Worm (Caenorhabditis elegans) whole organism, L3 larva: ENCODE data around the gene col-141.
A peak's percentile ranks its signal among the peaks of the same experiment; 100 is the strongest.

ENCODE experiments used
- R02D3.7 ChIP-seq: fragments of 150-350 bp; optimal IDR thresholded peaks from 2 replicates; lab custom pipeline; 2014; ENCODE audit warnings: missing biosample characterization, missing genetic modification characterization
- ZK546.5 ChIP-seq: sonication (generic microtip); optimal IDR thresholded peaks from 2 replicates; lab custom pipeline; 2017; ENCODE audit warnings: missing biosample characterization, missing genetic modification characterization
- aly-2 ChIP-seq: fragments of 150-350 bp; optimal IDR thresholded peaks from 2 replicates; lab custom pipeline; 2014; ENCODE audit warnings: missing biosample characterization, missing genetic modification characterization
- ama-1 ChIP-seq: fragments of 150-350 bp; optimal IDR thresholded peaks from 2 replicates; lab custom pipeline; 2018
- ceh-16 ChIP-seq: sonication (generic microtip); optimal IDR thresholded peaks from 2 replicates; lab custom pipeline; 2017; ENCODE audit warnings: missing biosample characterization, missing genetic modification characterization
- ceh-28 ChIP-seq: fragments of 150-350 bp; optimal IDR thresholded peaks from 2 replicates; lab custom pipeline; 2014; ENCODE audit warnings: missing biosample characterization, missing genetic modification reagents, missing genetic modification characterization
- ceh-82 ChIP-seq: fragments of 150-350 bp; optimal IDR thresholded peaks from 2 replicates; lab custom pipeline; 2014; ENCODE audit warnings: missing biosample characterization, missing genetic modification characterization
- daf-12 ChIP-seq: fragments of 150-350 bp; optimal IDR thresholded peaks from 2 replicates; lab custom pipeline; 2014; ENCODE audit warnings: missing biosample characterization, missing genetic modification reagents, missing genetic modification characterization
- egl-27 ChIP-seq: sonication (generic microtip); optimal IDR thresholded peaks from 4 replicates; lab custom pipeline; 2017; ENCODE audit warnings: missing biosample characterization, missing genetic modification reagents, missing genetic modification characterization
- egl-5 ChIP-seq: fragments of 150-350 bp; optimal IDR thresholded peaks from 2 replicates; lab custom pipeline; 2017; ENCODE audit warnings: missing biosample characterization, missing genetic modification reagents, missing genetic modification characterization, inconsistent platforms
- elt-1 ChIP-seq: fragments of 150-350 bp; optimal IDR thresholded peaks from 2 replicates; lab custom pipeline; 2014; ENCODE audit warnings: missing biosample characterization, missing genetic modification characterization
- elt-2 ChIP-seq: sonication (generic microtip); optimal IDR thresholded peaks from 2 replicates; lab custom pipeline; 2016; ENCODE audit warnings: missing genetic modification reagents, mild to moderate bottlenecking, missing genetic modification characterization, missing compliant biosample characterization
- elt-3 ChIP-seq, 3 experiments: fragments of 150-350 bp in 1 of 3; sonication (generic microtip) in 2 of 3; optimal IDR thresholded peaks; 2 replicates in 2 of 3; 4 replicates in 1 of 3; lab custom pipeline; 2014 to 2017; ENCODE audit warnings: missing biosample characterization in 3 of 3, missing genetic modification characterization in 3 of 3
- fkh-10 ChIP-seq: sonication (generic microtip); optimal IDR thresholded peaks from 2 replicates; lab custom pipeline; 2017; ENCODE audit warnings: missing biosample characterization, missing genetic modification reagents, missing genetic modification characterization
- fos-1 ChIP-seq: fragments of 150-350 bp; optimal IDR thresholded peaks from 2 replicates; lab custom pipeline; 2014; ENCODE audit warnings: missing biosample characterization, missing genetic modification characterization
- hmg-11 ChIP-seq: sonication (generic microtip); optimal IDR thresholded peaks from 2 replicates; lab custom pipeline; 2016; ENCODE audit warnings: missing genetic modification characterization, missing compliant biosample characterization
- jun-1 ChIP-seq: fragments of 150-350 bp; optimal IDR thresholded peaks from 2 replicates; lab custom pipeline; 2014; ENCODE audit warnings: missing biosample characterization, missing genetic modification reagents, missing genetic modification characterization
- lin-15B ChIP-seq: fragments of 150-350 bp; optimal IDR thresholded peaks from 2 replicates; lab custom pipeline; 2014; ENCODE audit warnings: missing biosample characterization, missing genetic modification characterization
- lin-39 ChIP-seq: fragments of 150-350 bp; optimal IDR thresholded peaks from 2 replicates; lab custom pipeline; 2018; ENCODE audit warnings: missing biosample characterization, missing genetic modification reagents, missing genetic modification characterization
- lsy-12 ChIP-seq: sonication (generic microtip); optimal IDR thresholded peaks from 2 replicates; lab custom pipeline; 2016; ENCODE audit warnings: mild to moderate bottlenecking, missing genetic modification characterization, missing compliant biosample characterization
- mdl-1 ChIP-seq: fragments of 150-350 bp; optimal IDR thresholded peaks from 2 replicates; lab custom pipeline; 2014; ENCODE audit warnings: missing biosample characterization, missing genetic modification characterization
- mml-1 ChIP-seq: fragments of 150-350 bp; sonication (generic microtip); optimal IDR thresholded peaks from 3 replicates; lab custom pipeline; 2014; ENCODE audit warnings: missing biosample characterization, missing genetic modification characterization
- nfya-1 ChIP-seq: sonication (generic microtip); optimal IDR thresholded peaks from 2 replicates; lab custom pipeline; 2017; ENCODE audit warnings: missing genetic modification characterization, mild to moderate bottlenecking, missing compliant biosample characterization, antibody characterized with exemption, moderate library complexity; ENCODE audit not compliant: insufficient read depth
- nhr-11 ChIP-seq: fragments of 150-350 bp; optimal IDR thresholded peaks from 2 replicates; lab custom pipeline; 2014; ENCODE audit warnings: missing biosample characterization, missing genetic modification characterization
- nhr-12 ChIP-seq: fragments of 150-350 bp; optimal IDR thresholded peaks from 2 replicates; lab custom pipeline; 2014; ENCODE audit warnings: missing biosample characterization, missing genetic modification characterization
- nhr-23 ChIP-seq: fragments of 150-350 bp; optimal IDR thresholded peaks from 2 replicates; lab custom pipeline; 2014; ENCODE audit warnings: missing biosample characterization, missing genetic modification reagents, missing genetic modification characterization
- nhr-237 ChIP-seq: fragments of 150-350 bp; optimal IDR thresholded peaks from 2 replicates; lab custom pipeline; 2014; ENCODE audit warnings: missing biosample characterization, missing genetic modification characterization
- nhr-25 ChIP-seq: sonication (generic microtip); optimal IDR thresholded peaks from 2 replicates; lab custom pipeline; 2017; ENCODE audit warnings: missing biosample characterization, missing genetic modification characterization
- nhr-28 ChIP-seq: fragments of 150-350 bp; optimal IDR thresholded peaks from 2 replicates; lab custom pipeline; 2014; ENCODE audit warnings: missing biosample characterization, missing genetic modification characterization
- nhr-43 ChIP-seq: sonication (generic microtip); optimal IDR thresholded peaks from 2 replicates; lab custom pipeline; 2016; ENCODE audit warnings: mild to moderate bottlenecking, missing genetic modification characterization, missing compliant biosample characterization; ENCODE audit not compliant: poor library complexity, severe bottlenecking
- nhr-67 ChIP-seq: fragments of 150-350 bp; optimal IDR thresholded peaks from 2 replicates; lab custom pipeline; 2014; ENCODE audit warnings: missing biosample characterization, missing genetic modification characterization
- nhr-76 ChIP-seq: fragments of 150-350 bp; sonication (generic microtip); optimal IDR thresholded peaks from 5 replicates; lab custom pipeline; 2014; ENCODE audit warnings: missing biosample characterization, missing genetic modification characterization
- nhr-77 ChIP-seq: fragments of 150-350 bp; optimal IDR thresholded peaks from 2 replicates; lab custom pipeline; 2014; ENCODE audit warnings: missing biosample characterization, missing genetic modification characterization
- pha-4 ChIP-seq: fragments of 150-350 bp; optimal IDR thresholded peaks from 2 replicates; lab custom pipeline; 2014; ENCODE audit warnings: missing biosample characterization, missing genetic modification reagents, missing genetic modification characterization
- pqm-1 ChIP-seq: fragments of 150-350 bp; optimal IDR thresholded peaks from 2 replicates; lab custom pipeline; 2017; ENCODE audit warnings: missing biosample characterization, missing genetic modification characterization, inconsistent platforms
- sea-2 ChIP-seq: fragments of 150-350 bp; sonication (generic microtip); optimal IDR thresholded peaks from 4 replicates; lab custom pipeline; 2014; ENCODE audit warnings: missing biosample characterization, missing genetic modification reagents, missing genetic modification characterization
- skn-1 ChIP-seq: fragments of 150-350 bp; optimal IDR thresholded peaks from 2 replicates; lab custom pipeline; 2014; ENCODE audit warnings: missing biosample characterization, missing genetic modification characterization
- snpc-4 ChIP-seq: fragments of 150-350 bp; optimal IDR thresholded peaks from 2 replicates; lab custom pipeline; 2014; ENCODE audit warnings: missing biosample characterization, missing genetic modification characterization
- tbx-2 ChIP-seq: sonication (generic microtip); optimal IDR thresholded peaks from 2 replicates; lab custom pipeline; 2016; ENCODE audit warnings: mild to moderate bottlenecking, missing genetic modification characterization, missing compliant biosample characterization
- unc-39 ChIP-seq: sonication (generic microtip); optimal IDR thresholded peaks from 4 replicates; lab custom pipeline; 2017; ENCODE audit warnings: missing biosample characterization, missing genetic modification characterization
- zag-1 ChIP-seq: fragments of 150-350 bp; optimal IDR thresholded peaks from 2 replicates; lab custom pipeline; 2014; ENCODE audit warnings: missing biosample characterization, missing genetic modification characterization
- ztf-11 ChIP-seq: fragments of 150-350 bp; optimal IDR thresholded peaks from 2 replicates; lab custom pipeline; 2014; ENCODE audit warnings: missing biosample characterization, missing genetic modification characterization

Gene col-141

DNA sequence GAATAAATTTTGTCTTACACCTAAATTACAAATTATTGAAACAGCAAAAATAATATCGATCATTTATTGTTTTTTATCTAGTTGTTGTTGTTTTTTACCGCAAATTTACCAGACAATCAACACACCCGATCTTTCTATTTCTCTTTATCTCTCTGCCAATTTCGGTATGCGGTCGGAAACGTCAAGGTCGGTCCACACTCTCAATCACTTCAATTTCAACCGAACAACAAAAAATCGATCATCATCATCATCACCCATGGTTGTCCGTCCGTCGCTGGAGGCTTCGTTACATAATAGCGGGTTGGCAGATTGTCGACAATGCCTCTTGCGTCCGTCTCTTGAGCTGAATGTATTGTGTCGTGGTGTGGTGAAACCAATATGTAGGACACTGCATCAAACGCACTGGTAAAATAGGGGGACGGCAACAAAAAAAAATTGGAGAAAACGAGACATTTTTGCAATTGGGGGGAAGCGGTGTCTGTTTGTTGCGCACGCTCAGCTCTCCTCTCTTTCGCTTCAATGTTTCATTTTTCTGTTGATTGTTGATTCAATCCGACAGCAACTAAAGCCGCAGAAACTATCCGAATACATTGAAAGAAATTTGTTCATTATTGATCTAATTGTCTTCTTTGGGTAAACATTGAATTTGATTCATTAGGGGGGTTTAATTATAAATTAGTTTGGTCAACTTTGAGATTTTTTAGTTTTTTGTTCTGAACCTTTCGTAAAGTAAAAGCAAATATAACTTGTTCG is 47.4 kb downstream of the col-141 start (continued):
- TF ChIP-seq unc-39 (tag; lab: Kevin White, UChicago), result no peak
- peak; percentile 86 for TF ChIP-seq pha-4
- no peak for TF ChIP-seq nhr-237 (tag; lab: Kevin White, UChicago)
- no peak for TF ChIP-seq nhr-67
- TF ChIP-seq egl-27 (tag; lab: Kevin White, UChicago), result peak; percentile 1
- no peak for TF ChIP-seq lin-15B (tag; lab: Kevin White, UChicago)
- no peak for TF ChIP-seq pqm-1 (tag; lab: Kevin White, UChicago)
- TF ChIP-seq zag-1 (tag; lab: Kevin White, UChicago), result no peak
- TF ChIP-seq ama-1 (lab: Kevin White, UChicago), result no peak
- no peak for TF ChIP-seq fos-1 (tag; lab: Kevin White, UChicago)
- no peak for TF ChIP-seq aly-2 (tag; lab: Kevin White, UChicago)
- no peak for TF ChIP-seq daf-12 (tag; lab: Kevin White, UChicago)
- TF ChIP-seq nhr-12 (tag; lab: Kevin White, UChicago), result no peak
- TF ChIP-seq nhr-43 (tag; lab: Kevin White, UChicago), result no peak
- TF ChIP-seq mml-1 (tag; lab: Kevin White, UChicago), result no peak
- no peak for TF ChIP-seq nhr-23 (tag; lab: Kevin White, UChicago)
- TF ChIP-seq ZK546.5, result no peak

DNA sequence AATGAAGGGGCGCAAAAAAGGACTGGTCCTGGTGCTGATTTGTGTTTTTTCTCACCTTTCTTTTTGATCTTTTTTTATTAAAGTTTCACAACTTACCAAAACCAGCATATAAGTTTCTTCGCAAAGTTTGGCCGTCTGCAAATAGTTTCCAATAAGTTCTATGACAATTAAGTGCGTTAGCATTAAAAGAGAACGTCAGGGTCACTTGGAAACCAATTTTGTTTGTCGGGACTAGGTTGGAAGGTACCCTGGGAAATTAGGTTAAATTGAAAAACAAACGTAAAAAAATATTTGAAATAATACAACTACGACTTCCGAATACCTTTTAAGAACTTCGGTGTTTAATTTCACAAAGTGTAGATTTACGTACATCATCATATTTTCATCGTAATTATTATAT is 49.1 kb downstream of the col-141 start:
- TF ChIP-seq nhr-11, result no peak
- TF ChIP-seq unc-39 (tag; lab: Kevin White, UChicago), result no peak
- no peak for TF ChIP-seq hmg-11 (tag; lab: Kevin White, UChicago)
- TF ChIP-seq nhr-43 (tag; lab: Kevin White, UChicago), result no peak
- TF ChIP-seq ztf-11 (tag; lab: Kevin White, UChicago), result no peak

DNA sequence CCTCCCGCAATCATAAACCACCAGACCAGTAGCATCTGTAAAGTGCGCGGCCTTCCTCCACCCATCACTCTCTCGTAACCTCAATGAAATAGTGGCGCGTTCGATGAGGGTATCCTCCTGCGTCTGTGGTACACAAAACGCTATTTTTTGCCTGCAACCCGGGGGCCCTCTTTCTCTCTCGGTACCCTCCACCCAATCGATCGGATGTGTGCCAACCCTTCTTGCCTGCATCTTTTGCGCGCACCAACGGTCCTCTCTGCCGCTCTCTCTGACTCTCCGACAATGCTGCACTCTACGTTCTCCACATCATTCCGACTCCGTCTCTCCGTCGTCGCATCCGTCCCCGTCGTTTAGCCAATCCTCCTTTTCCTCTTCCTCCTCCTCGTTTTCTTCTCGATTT is 50.0 kb downstream of the col-141 start:
- TF ChIP-seq elt-3 (tag; optimal IDR thresholded peaks at IDR 0.05; lab: Kevin White, UChicago) (no peak), lin-15B (tag; lab: Kevin White, UChicago) (peak; percentile 52), fos-1 (tag; lab: Kevin White, UChicago) (no peak), fkh-10 (peak; percentile 83), sea-2 (GFP tag; lab: Kevin White, UChicago) (peak; percentile 82), nhr-76 (no peak), hmg-11 (tag; lab: Kevin White, UChicago) (peak; percentile 93), pha-4 (peak; percentile 68), elt-1 (tag; lab: Kevin White, UChicago) (no peak), ceh-28 (tag; lab: Kevin White, UChicago) (peak; percentile 87), mdl-1 (tag; lab: Kevin White, UChicago) (peak; percentile 10), tbx-2 (peak; percentile 75), lsy-12 (tag; lab: Kevin White, UChicago) (peak; percentile 41), nhr-12 (tag; lab: Kevin White, UChicago) (no peak), jun-1 (peak; percentile 29), nhr-28 (tag; lab: Kevin White, UChicago) (no peak), nhr-67 (no peak), mml-1 (tag; lab: Kevin White, UChicago) (no peak), snpc-4 (peak; percentile 32), ceh-82 (tag; lab: Kevin White, UChicago) (peak; percentile 21), lin-39 (tag; lab: Kevin White, UChicago) (peak; percentile 83), R02D3.7 (no peak), zag-1 (tag; lab: Kevin White, UChicago) (no peak), pqm-1 (tag; lab: Kevin White, UChicago) (no peak), elt-2 (tag; lab: Kevin White, UChicago) (no peak), ZK546.5 (no peak), ceh-16 (tag; lab: Kevin White, UChicago) (no peak), egl-5 (peak; percentile 53), nhr-11 (no peak), nhr-25 (tag; lab: Kevin White, UChicago) (peak; percentile 44), nhr-77 (tag; lab: Kevin White, UChicago) (no peak), nhr-43 (tag; lab: Kevin White, UChicago) (peak; percentile 53), unc-39 (tag; lab: Kevin White, UChicago) (no peak), aly-2 (tag; lab: Kevin White, UChicago) (no peak), ama-1 (lab: Kevin White, UChicago) (no peak), nhr-23 (tag; lab: Kevin White, UChicago) (no peak), skn-1 (tag; lab: Kevin White, UChicago) (peak; percentile 22), nfya-1 (tag; lab: Kevin White, UChicago) (peak; percentile 88)
- TF ChIP-seq, all 47 proteins: peak for 18
